Fruit fly (Drosophila melanogaster) whole organism, embryonic: ENCODE measurements around the gene fru.

Experiments used
- Awh ChIP-seq: fragments of 200-800 bp; sonication (Bioruptor generic); IDR thresholded peaks from 2 replicates; pipeline ENCODE4, ENCODE4 v1.3.6; 2022; ENCODE audit warnings: missing biosample characterization, missing genetic modification characterization
- Blimp-1 ChIP-seq: fragments of 200-800 bp; sonication (Bioruptor generic); optimal IDR thresholded peaks from 3 replicates; lab custom pipeline; 2018; ENCODE audit warnings: missing biosample characterization, missing genetic modification characterization, mild to moderate bottlenecking, moderate library complexity, missing genetic modification reagents
- CG10431 ChIP-seq: fragments of 200-800 bp; sonication (Bioruptor generic); optimal IDR thresholded peaks from 3 replicates; lab custom pipeline; 2018; ENCODE audit warnings: missing biosample characterization, mild to moderate bottlenecking, missing genetic modification characterization
- CG11560 ChIP-seq: fragments of 200-800 bp; sonication (Bioruptor generic); IDR thresholded peaks from 3 replicates; pipeline ENCODE4 v1.3.6; 2022; ENCODE audit warnings: missing biosample characterization, missing genetic modification characterization
- CG12659 ChIP-seq: fragments of 200-800 bp; sonication (Bioruptor generic); optimal IDR thresholded peaks from 3 replicates; lab custom pipeline; 2017; ENCODE audit warnings: mild to moderate bottlenecking, missing biosample characterization, missing genetic modification reagents, missing genetic modification characterization
- CG12769 ChIP-seq: fragments of 200-800 bp; sonication (Bioruptor generic); optimal IDR thresholded peaks from 2 replicates; lab custom pipeline; 2019; ENCODE audit warnings: missing biosample characterization, mild to moderate bottlenecking, missing genetic modification characterization, moderate library complexity
- CG15269 ChIP-seq: fragments of 200-800 bp; sonication (Bioruptor generic); optimal IDR thresholded peaks from 2 replicates; lab custom pipeline; 2018; ENCODE audit warnings: missing biosample characterization, mild to moderate bottlenecking, missing genetic modification characterization, moderate library complexity
- CG16813 ChIP-seq: fragments of 200-800 bp; sonication (Bioruptor generic); IDR thresholded peaks from 3 replicates; pipeline ENCODE4 v1.3.6; 2022; ENCODE audit warnings: missing biosample characterization, missing genetic modification characterization; ENCODE audit not compliant: partially characterized antibody
- CG17186 ChIP-seq: fragments of 200-800 bp; sonication (Bioruptor generic); optimal IDR thresholded peaks from 3 replicates; lab custom pipeline; 2017; ENCODE audit warnings: missing biosample characterization, missing genetic modification reagents, missing genetic modification characterization
- CG31224 ChIP-seq: fragments of 200-800 bp; sonication (Bioruptor generic); IDR thresholded peaks from 2 replicates; pipeline ENCODE4 v1.3.6; 2022; ENCODE audit warnings: missing biosample characterization, missing genetic modification characterization
- CG6654 ChIP-seq: fragments of 200-800 bp; sonication (Bioruptor generic); optimal IDR thresholded peaks from 2 replicates; lab custom pipeline; 2017; ENCODE audit warnings: missing biosample characterization, mild to moderate bottlenecking, missing genetic modification characterization
- CG7786 ChIP-seq: fragments of 200-800 bp; sonication (Bioruptor generic); optimal IDR thresholded peaks from 2 replicates; lab custom pipeline; 2016; ENCODE audit warnings: missing biosample characterization, missing genetic modification characterization
- CG9609 ChIP-seq: fragments of 200-800 bp; sonication (Bioruptor generic); optimal IDR thresholded peaks from 3 replicates; lab custom pipeline; 2016; ENCODE audit warnings: missing biosample characterization, missing genetic modification characterization
- Dbx ChIP-seq: fragments of 200-800 bp; sonication (Bioruptor generic); IDR thresholded peaks from 3 replicates; pipeline ENCODE4 v1.3.6; 2022; ENCODE audit warnings: missing biosample characterization, missing genetic modification characterization
- Dek ChIP-seq: fragments of 200-800 bp; sonication (Bioruptor generic); optimal IDR thresholded peaks from 3 replicates; lab custom pipeline; 2019; ENCODE audit warnings: missing biosample characterization, mild to moderate bottlenecking, missing genetic modification characterization, moderate library complexity
- Dfd ChIP-seq, 2 experiments: fragments of >200 bp; optimal IDR thresholded peaks; 2 replicates each; lab custom pipeline; 2017; ENCODE audit warnings: missing biosample characterization in 2 of 2, missing genetic modification characterization in 2 of 2
- Drgx ChIP-seq: fragments of 200-800 bp; sonication (Bioruptor generic); IDR thresholded peaks from 2 replicates; pipeline ENCODE4 v1.3.6; 2022; ENCODE audit warnings: missing biosample characterization, missing genetic modification characterization
- E2f2 ChIP-seq: fragments of 200-800 bp; sonication (Bioruptor generic); IDR thresholded peaks from 2 replicates; pipeline ENCODE4 v1.3.6; 2022; ENCODE audit warnings: missing biosample characterization, missing genetic modification characterization
- Eip74EF ChIP-seq, 2 experiments: fragments of 200-800 bp in 1 of 2; fragments of >200 bp in 1 of 2; sonication (Bioruptor generic) in 1 of 2; optimal IDR thresholded peaks; 2 replicates each; lab custom pipeline; 2017 to 2019; ENCODE audit warnings: missing biosample characterization in 2 of 2, missing genetic modification characterization in 2 of 2, mild to moderate bottlenecking in 1 of 2, moderate library complexity in 1 of 2
- Elba2 ChIP-seq: fragments of 200-800 bp; sonication (Bioruptor generic); optimal IDR thresholded peaks from 3 replicates; lab custom pipeline; 2016; ENCODE audit warnings: missing biosample characterization, missing genetic modification characterization
- Ets65A ChIP-seq: fragments of 200-800 bp; sonication (Bioruptor generic); peaks from one replicate; lab custom pipeline; 2016; ENCODE audit warnings: missing biosample characterization, missing genetic modification characterization
- Fer3 ChIP-seq: fragments of 200-800 bp; sonication (Bioruptor generic); optimal IDR thresholded peaks from 2 replicates; lab custom pipeline; 2018; ENCODE audit warnings: missing biosample characterization, mild to moderate bottlenecking, missing genetic modification characterization, moderate library complexity
- HLH54F ChIP-seq: fragments of 200-800 bp; sonication (Bioruptor generic); optimal IDR thresholded peaks from 3 replicates; lab custom pipeline; 2016; ENCODE audit warnings: missing biosample characterization, missing genetic modification characterization
- Hand ChIP-seq: fragments of 200-800 bp; sonication (Bioruptor generic); optimal IDR thresholded peaks from 2 replicates; lab custom pipeline; 2017; ENCODE audit warnings: mild to moderate bottlenecking, missing biosample characterization, missing genetic modification reagents, missing genetic modification characterization
- Hr3 ChIP-seq: fragments of 200-800 bp; sonication (Bioruptor generic); optimal IDR thresholded peaks from 3 replicates; lab custom pipeline; 2016; ENCODE audit warnings: missing biosample characterization, missing genetic modification characterization
- Mes4 ChIP-seq: fragments of 200-800 bp; sonication (Bioruptor generic); optimal IDR thresholded peaks from 2 replicates; lab custom pipeline; 2016; ENCODE audit warnings: missing biosample characterization, missing genetic modification characterization
- NC2β ChIP-seq: fragments of 200-800 bp; sonication (Bioruptor generic); optimal IDR thresholded peaks from 2 replicates; lab custom pipeline; 2016; ENCODE audit warnings: missing biosample characterization, missing genetic modification characterization
- Nf-YA ChIP-seq: fragments of 200-800 bp; sonication (Bioruptor generic); IDR thresholded peaks from 2 replicates; pipeline ENCODE4 v1.3.6; 2022; ENCODE audit warnings: missing biosample characterization, missing genetic modification characterization
- Optix ChIP-seq: fragments of 200-800 bp; sonication (Bioruptor generic); IDR thresholded peaks from 3 replicates; pipeline ENCODE4 v1.3.6; 2022; ENCODE audit warnings: missing biosample characterization, missing genetic modification characterization
- PHDP ChIP-seq: fragments of 200-800 bp; sonication (Bioruptor generic); optimal IDR thresholded peaks from 3 replicates; lab custom pipeline; 2018; ENCODE audit warnings: missing biosample characterization, mild to moderate bottlenecking, missing genetic modification characterization, moderate library complexity
- Rfx ChIP-seq: fragments of 200-800 bp; sonication (Bioruptor generic); IDR thresholded peaks from 2 replicates; pipeline ENCODE4 v1.3.6; 2022; ENCODE audit warnings: missing biosample characterization, missing genetic modification characterization
- Rx ChIP-seq: fragments of 200-800 bp; sonication (Bioruptor generic); IDR thresholded peaks from 2 replicates; pipeline ENCODE4 v1.3.6; 2022; ENCODE audit warnings: missing biosample characterization, missing genetic modification characterization
- Sry-δ ChIP-seq: fragments of 200-800 bp; sonication (Bioruptor generic); optimal IDR thresholded peaks from 2 replicates; lab custom pipeline; 2016; ENCODE audit warnings: missing biosample characterization, missing genetic modification characterization
- bbx ChIP-seq: fragments of 200-800 bp; sonication (Bioruptor generic); IDR thresholded peaks from 2 replicates; pipeline ENCODE4 v1.3.6; 2022; ENCODE audit warnings: missing biosample characterization, missing genetic modification characterization; ENCODE audit not compliant: partially characterized antibody
- bsh ChIP-seq, 2 experiments: fragments of 200-800 bp; sonication (Bioruptor generic); optimal IDR thresholded peaks; 2 replicates each; lab custom pipeline; 2017 to 2018; ENCODE audit warnings: mild to moderate bottlenecking in 2 of 2, missing biosample characterization in 2 of 2, missing genetic modification characterization in 2 of 2, moderate library complexity in 1 of 2
- chif ChIP-seq, 2 experiments: fragments of 200-800 bp; sonication (Bioruptor generic); optimal IDR thresholded peaks; 3 replicates each; lab custom pipeline; 2016; ENCODE audit warnings: missing biosample characterization in 2 of 2, missing genetic modification characterization in 2 of 2
- chm ChIP-seq: fragments of 200-800 bp; sonication (Bioruptor generic); IDR thresholded peaks from 2 replicates; pipeline ENCODE4 v1.3.6; 2022; ENCODE audit warnings: missing biosample characterization, missing genetic modification characterization
- ci ChIP-seq: fragments of 200-800 bp; sonication (Bioruptor generic); IDR thresholded peaks from 3 replicates; pipeline ENCODE4 v1.3.6; 2022; ENCODE audit warnings: missing biosample characterization, missing genetic modification characterization
- dimm ChIP-seq: fragments of 200-800 bp; sonication (Bioruptor generic); IDR thresholded peaks from 2 replicates; pipeline ENCODE4 v1.3.6; 2022; ENCODE audit warnings: missing biosample characterization, missing genetic modification characterization
- ems ChIP-seq: fragments of 200-800 bp; sonication (Bioruptor generic); optimal IDR thresholded peaks from 3 replicates; lab custom pipeline; 2016; ENCODE audit warnings: missing biosample characterization, missing genetic modification characterization
- esg ChIP-seq: fragments of 200-800 bp; sonication (Bioruptor generic); conservative IDR thresholded peaks from 2 replicates; pipeline ENCODE4 v1.3.6; 2022; ENCODE audit warnings: missing biosample characterization, missing genetic modification characterization
- gem ChIP-seq: fragments of 200-800 bp; sonication (Bioruptor generic); optimal IDR thresholded peaks from 2 replicates; lab custom pipeline; 2019; ENCODE audit warnings: missing biosample characterization, mild to moderate bottlenecking, missing genetic modification characterization, moderate library complexity
- hkb ChIP-seq, 2 experiments: fragments of 200-800 bp in 1 of 2; fragments of >200 bp in 1 of 2; sonication (Bioruptor generic) in 1 of 2; IDR thresholded peaks in 1 of 2; optimal IDR thresholded peaks in 1 of 2; 2 replicates each; pipeline versions ENCODE4 v1.3.6 to Lab custom; 2017 to 2022; ENCODE audit warnings: missing biosample characterization in 1 of 2, missing genetic modification characterization in 1 of 2
- kni ChIP-seq: fragments of 200-800 bp; sonication (Bioruptor generic); optimal IDR thresholded peaks from 3 replicates; lab custom pipeline; 2017; ENCODE audit warnings: mild to moderate bottlenecking, missing biosample characterization, missing genetic modification reagents, missing genetic modification characterization
- lab ChIP-seq: fragments of 200-800 bp; sonication (Bioruptor generic); optimal IDR thresholded peaks from 3 replicates; lab custom pipeline; 2017; ENCODE audit warnings: missing biosample characterization, missing genetic modification characterization, mild to moderate bottlenecking, moderate library complexity, missing genetic modification reagents
- salm ChIP-seq: fragments of 200-800 bp; sonication (Bioruptor generic); optimal IDR thresholded peaks from 2 replicates; lab custom pipeline; 2018; ENCODE audit warnings: missing biosample characterization, mild to moderate bottlenecking, missing genetic modification characterization
- ssp ChIP-seq: fragments of 200-800 bp; sonication (Bioruptor generic); IDR thresholded peaks from 2 replicates; pipeline ENCODE4 v1.3.6; 2022; ENCODE audit warnings: missing biosample characterization, missing genetic modification characterization
- vfl ChIP-seq: fragments of 200-800 bp; sonication (Bioruptor generic); optimal IDR thresholded peaks from 2 replicates; lab custom pipeline; 2016; ENCODE audit warnings: missing biosample characterization, missing genetic modification characterization
- zf30C ChIP-seq: fragments of 200-800 bp; sonication (Bioruptor generic); optimal IDR thresholded peaks from 3 replicates; lab custom pipeline; 2018; ENCODE audit warnings: missing biosample characterization, mild to moderate bottlenecking, missing genetic modification characterization

The fru gene

DNA sequence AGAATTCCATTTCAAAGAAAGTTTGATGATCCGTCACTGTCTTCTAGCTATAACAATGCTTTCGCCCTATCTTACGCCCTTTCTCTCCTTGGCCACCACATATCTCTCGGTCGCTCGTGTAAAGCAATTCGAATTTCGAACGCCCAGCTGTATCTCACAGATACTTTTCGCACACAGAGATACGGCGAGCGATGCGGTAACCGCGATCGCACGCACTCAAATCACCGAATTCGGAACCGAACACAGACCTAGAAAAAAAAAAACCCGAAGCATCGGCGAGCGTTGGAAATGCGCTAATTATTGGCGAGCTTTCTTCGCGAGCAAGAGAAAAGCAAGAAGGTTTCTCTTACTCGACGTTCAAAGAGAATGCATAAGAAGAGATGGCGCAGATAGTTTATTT lies 63.8 kb downstream of the fru start (continued):
- no peak for TF ChIP-seq CG7786 (GFP tag; lab: Kevin White, UChicago)
- peak; percentile 19; the same call in 1 of the 2 replicates for TF ChIP-seq Drgx (GFP tag; lab: Robert Waterston, UW)
- TF ChIP-seq Dbx (GFP tag; lab: Robert Waterston, UW): no peak
- no peak for TF ChIP-seq Fer3 (tag; lab: Kevin White, UChicago)
- no peak for TF ChIP-seq Rx
- no peak for TF ChIP-seq ems
- no peak for TF ChIP-seq Blimp-1 (GFP tag; lab: Kevin White, UChicago)

DNA sequence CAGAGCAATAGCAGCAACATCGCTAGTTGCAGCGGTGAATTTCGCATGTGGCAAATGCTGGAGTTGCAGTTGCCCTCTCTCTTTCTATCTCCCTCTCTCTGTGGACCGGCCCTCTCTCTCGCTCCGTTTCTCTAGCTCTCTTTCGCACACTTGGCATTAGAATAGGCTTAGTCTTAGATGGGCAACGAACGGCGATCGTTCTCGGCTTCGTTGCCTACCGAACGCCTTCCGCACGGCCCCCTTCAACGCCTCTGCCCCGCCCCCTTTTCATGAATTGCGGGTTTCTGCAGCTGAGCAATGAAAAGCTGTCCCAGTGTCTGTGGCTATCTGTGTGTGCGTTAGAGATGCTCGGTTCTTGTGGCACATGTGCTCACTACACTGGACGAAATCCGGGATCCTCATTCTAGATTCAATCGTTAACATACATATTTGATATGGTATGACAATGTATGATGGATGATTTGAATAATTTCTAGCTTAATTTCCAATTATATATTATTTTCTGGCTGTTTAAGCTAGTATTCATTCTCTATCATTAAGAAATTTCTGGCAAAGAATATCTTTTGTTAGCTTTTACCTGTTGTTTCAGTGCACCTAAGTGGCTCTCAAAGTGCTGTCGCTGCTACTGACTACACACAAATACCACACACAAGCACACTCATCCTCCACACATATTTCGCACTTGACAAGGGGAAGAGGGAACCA lies 64.5 kb downstream of the fru start:
- TF ChIP-seq gem (tag; lab: Kevin White, UChicago): peak; percentile 42
- TF ChIP-seq Sry-δ: no peak
- TF ChIP-seq ci: no peak
- TF ChIP-seq Dfd (GFP tag; optimal IDR thresholded peaks at IDR 0.05; lab: Kevin White, UChicago): no peak
- TF ChIP-seq ssp (GFP tag; lab: Robert Waterston, UW): no peak
- no peak for TF ChIP-seq CG17186 (GFP tag; lab: Kevin White, UChicago)
- TF ChIP-seq lab: no peak
- TF ChIP-seq CG12769 (tag; lab: Kevin White, UChicago): no peak
- TF ChIP-seq Hand (GFP tag; lab: Kevin White, UChicago): no peak
- no peak for TF ChIP-seq Eip74EF (GFP tag; optimal IDR thresholded peaks at IDR 0.05; lab: Kevin White, UChicago)
- no peak for TF ChIP-seq Elba2 (GFP tag; lab: Kevin White, UChicago)
- TF ChIP-seq NC2β (GFP tag; lab: Kevin White, UChicago): no peak
- no peak for TF ChIP-seq PHDP (tag; lab: Kevin White, UChicago)
- peak in 1 of 2 experiments; percentile 41 for TF ChIP-seq bsh (GFP tag; optimal IDR thresholded peaks at IDR 0.05; lab: Kevin White, UChicago)
- no peak for TF ChIP-seq Nf-YA (GFP tag; lab: Robert Waterston, UW)
- TF ChIP-seq CG6654: no peak
- no peak for TF ChIP-seq hkb (optimal IDR thresholded peaks at IDR 0.05; lab: Kevin White, UChicago)
- TF ChIP-seq hkb (GFP tag; IDR thresholded peaks at IDR 0.05; lab: Robert Waterston, UW): no peak
- no peak for TF ChIP-seq dimm (GFP tag; lab: Robert Waterston, UW)
- TF ChIP-seq Rfx (GFP tag; lab: Robert Waterston, UW): no peak
- TF ChIP-seq chm: no peak
- TF ChIP-seq CG15269 (tag; lab: Kevin White, UChicago): no peak
- TF ChIP-seq kni (GFP tag; lab: Kevin White, UChicago): no peak
- no peak for TF ChIP-seq salm
- no peak for TF ChIP-seq Optix (GFP tag; lab: Robert Waterston, UW)
- no peak for TF ChIP-seq Hr3 (GFP tag; lab: Kevin White, UChicago)
- no peak for TF ChIP-seq CG9609
- TF ChIP-seq esg (GFP tag; lab: Robert Waterston, UW): 0 out of 2 replicates have a peak, but pooled peaks have one; percentile 9
- no peak for TF ChIP-seq CG11560
- TF ChIP-seq E2f2: no peak
- no peak for TF ChIP-seq Mes4 (GFP tag; lab: Kevin White, UChicago)
- TF ChIP-seq vfl (GFP tag; lab: Kevin White, UChicago): no peak
- no peak for TF ChIP-seq CG12659 (GFP tag; lab: Kevin White, UChicago)
- no peak for TF ChIP-seq CG16813 (GFP tag; lab: Robert Waterston, UW)
- TF ChIP-seq chif (GFP tag; optimal IDR thresholded peaks at IDR 0.05; lab: Kevin White, UChicago): no peak
- no peak for TF ChIP-seq CG10431
- TF ChIP-seq zf30C (GFP tag; lab: Kevin White, UChicago): no peak
- TF ChIP-seq CG31224: no peak
- no peak for TF ChIP-seq Dek
- TF ChIP-seq Ets65A (GFP tag; lab: Kevin White, UChicago): peak; percentile 51
- TF ChIP-seq Awh (GFP tag; lab: Robert Waterston, UW): no peak
- TF ChIP-seq HLH54F: no peak
- no peak for TF ChIP-seq bbx (GFP tag; lab: Robert Waterston, UW)
